Worm (Caenorhabditis elegans): ENCODE results near the gene F13D12.10.
"Not testable (repeated sequence)": the region's sequence is repeated elsewhere in the genome, so short reads cannot be mapped to it uniquely, and the experiment has no call there.

Gene F13D12.10

DNA sequence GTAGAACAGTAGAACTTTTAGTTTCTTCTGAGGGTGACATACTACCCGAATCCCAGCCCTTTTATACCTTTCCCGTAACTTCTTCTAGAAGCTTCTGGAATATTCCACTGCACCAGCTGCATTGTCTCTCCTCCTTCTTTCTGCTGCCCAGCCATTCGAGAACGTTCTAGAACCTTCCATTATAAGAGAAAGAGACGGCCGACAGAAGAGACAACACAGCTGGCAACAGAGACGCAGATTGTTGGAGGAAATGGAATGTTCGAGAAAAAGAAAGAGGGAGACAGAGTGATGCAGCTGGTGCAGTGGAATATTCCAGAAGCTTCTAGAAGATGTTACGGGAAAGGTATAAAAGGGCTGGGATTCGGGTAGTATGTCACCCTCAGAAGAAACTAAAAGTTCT, 45.7 kb downstream of the F13D12.10 start, which contains the start of the genes F44E5.4 and F44E5.5:
Gene F44E5.4 (minus strand): TSS at position 35 of the 400 bp plus-strand sequence.
Gene F44E5.5 (plus strand): TSS at position 386 of the 400 bp plus-strand sequence.
- TF ChIP-seq mxl-2 (GFP tag; conservative IDR thresholded peaks at IDR 0.05) = peak; percentile 94
- TF ChIP-seq saeg-2 (GFP tag; IDR thresholded peaks at IDR 0.05) = peak; percentile 100
- TF ChIP-seq madf-9 (GFP tag; conservative IDR thresholded peaks at IDR 0.05) = peak; percentile 96
- peak; percentile 95 for TF ChIP-seq ceh-44 (GFP tag; IDR thresholded peaks at IDR 0.05)
- peak; percentile 100 for TF ChIP-seq php-3 (GFP tag; IDR thresholded peaks at IDR 0.05)
- peak; percentile 93 for TF ChIP-seq F37D6.2 (tag; optimal IDR thresholded peaks at IDR 0.05)
- TF ChIP-seq Y48G9A.11 (GFP tag; IDR thresholded peaks at IDR 0.05) = peak; percentile 95
- TF ChIP-seq egl-43 (GFP tag; IDR thresholded peaks at IDR 0.05) = peak; percentile 100
- peak; percentile 82 for TF ChIP-seq nhr-10 (tag; optimal IDR thresholded peaks at IDR 0.05)
- peak; percentile 95 for TF ChIP-seq zip-11 (GFP tag; IDR thresholded peaks at IDR 0.05)
- TF ChIP-seq mdl-1 (tag; optimal IDR thresholded peaks at IDR 0.05) = peak in 1 of 2 experiments; percentile 45
- TF ChIP-seq Y5F2A.4 (GFP tag; optimal IDR thresholded peaks at IDR 0.05) = peak; percentile 89
- TF ChIP-seq dve-1 (tag; optimal IDR thresholded peaks at IDR 0.05; ENCODE audit: insufficient read depth) = peak; percentile 89
- peak; percentile 89 for TF ChIP-seq F10B5.3 (tag; optimal IDR thresholded peaks at IDR 0.05)
- TF ChIP-seq nhr-42 (GFP tag; IDR thresholded peaks at IDR 0.05) = peak; percentile 97
- peak; percentile 83; the same call in 1 of the 2 replicates for TF ChIP-seq F26F4.8 (GFP tag; conservative IDR thresholded peaks at IDR 0.05)
- TF ChIP-seq ceh-32 (tag; optimal IDR thresholded peaks at IDR 0.05; ENCODE audit: poor library complexity) = peak; percentile 42
- TF ChIP-seq T26A8.4 (GFP tag; IDR thresholded peaks at IDR 0.05) = peak; percentile 99
- TF ChIP-seq zfp-3 (GFP tag; conservative IDR thresholded peaks at IDR 0.05) = peak; percentile 100
- peak; percentile 99 for TF ChIP-seq madf-5 (GFP tag; IDR thresholded peaks at IDR 0.05)
- TF ChIP-seq tag-97 (GFP tag; IDR thresholded peaks at IDR 0.05) = peak; percentile 100
- peak; percentile 100 for TF ChIP-seq hlh-11 (tag; optimal IDR thresholded peaks at IDR 0.05)
- TF ChIP-seq lin-13 (GFP tag; optimal IDR thresholded peaks at IDR 0.05) = peak; percentile 64
- peak; percentile 84 for TF ChIP-seq jun-1 (tag; optimal IDR thresholded peaks at IDR 0.05)
- TF ChIP-seq dpl-1 (GFP tag; optimal IDR thresholded peaks at IDR 0.05) = peak; percentile 46
- peak; percentile 100 for TF ChIP-seq daf-8 (GFP tag; IDR thresholded peaks at IDR 0.05)
- peak; percentile 75 for TF ChIP-seq mes-2 (tag; optimal IDR thresholded peaks at IDR 0.05; ENCODE audit: poor library complexity, severe bottlenecking)
- TF ChIP-seq vab-7 (GFP tag; IDR thresholded peaks at IDR 0.05) = peak; percentile 98
- TF ChIP-seq set-16 (GFP tag; IDR thresholded peaks at IDR 0.05) = peak; percentile 99
- TF ChIP-seq unc-62 (GFP tag; optimal IDR thresholded peaks at IDR 0.05 in 1 of 2) = peak in 1 of 2 experiments; percentile 96
- not testable (repeated sequence) for TF ChIP-seq unc-62, pha-4 (tag; optimal IDR thresholded peaks at IDR 0.05)
- TF ChIP-seq Y105C5A.15 (GFP tag; IDR thresholded peaks at IDR 0.05) = peak; percentile 100
- TF ChIP-seq nhr-48 (tag; optimal IDR thresholded peaks at IDR 0.05) = peak; percentile 89
- peak; percentile 99 for TF ChIP-seq pha-4 (GFP tag; IDR thresholded peaks at IDR 0.05)
- peak; percentile 98 for TF ChIP-seq D1046.2 (GFP tag; IDR thresholded peaks at IDR 0.05)
- TF ChIP-seq sdz-12 (GFP tag; optimal IDR thresholded peaks at IDR 0.05) = peak; percentile 97
- TF ChIP-seq lin-29 (GFP tag; IDR thresholded peaks at IDR 0.05) = peak; percentile 100
- TF ChIP-seq hmg-1.1 (GFP tag; IDR thresholded peaks at IDR 0.05) = peak; percentile 99
- peak; percentile 93 for TF ChIP-seq nhr-102 (tag; optimal IDR thresholded peaks at IDR 0.05)
- peak; percentile 97 for TF ChIP-seq nhr-111 (GFP tag; optimal IDR thresholded peaks at IDR 0.05)
- TF ChIP-seq tra-1 (GFP tag; IDR thresholded peaks at IDR 0.05) = peak; percentile 100
- peak; percentile 80 to 82 for TF ChIP-seq lsy-2 (tag; optimal IDR thresholded peaks at IDR 0.05)
- peak; percentile 80 for TF ChIP-seq ZK337.2 (GFP tag; IDR thresholded peaks at IDR 0.05)
- peak; percentile 96 for TF ChIP-seq snpc-1.2 (GFP tag; IDR thresholded peaks at IDR 0.05)
- TF ChIP-seq daf-19 (GFP tag; conservative IDR thresholded peaks at IDR 0.05) = peak; percentile 100
- peak; percentile 98 for TF ChIP-seq dmd-9 (GFP tag; IDR thresholded peaks at IDR 0.05)
- peak; percentile 98 for TF ChIP-seq arid-1 (GFP tag; conservative IDR thresholded peaks at IDR 0.05)
- TF ChIP-seq lin-1 (GFP tag; IDR thresholded peaks at IDR 0.05) = peak; percentile 99
- TF ChIP-seq lin-38 (GFP tag; IDR thresholded peaks at IDR 0.05) = peak; percentile 91
